Worm (Caenorhabditis elegans) whole organism, L4 larva: Measurements from ENCODE around the gene ccd-5.
A peak's percentile ranks its signal among the peaks of the same experiment; 100 is the strongest.

Experiments used
- F37D6.2 ChIP-seq: sonication (generic microtip); optimal IDR thresholded peaks from 2 replicates; lab custom pipeline; 2016; ENCODE audit warnings: mild to moderate bottlenecking, missing genetic modification characterization, missing compliant biosample characterization
- T20F7.1 ChIP-seq: fragments of 200-800 bp; sonication (Bioruptor generic); optimal IDR thresholded peaks from 2 replicates; lab custom pipeline; 2018; ENCODE audit warnings: mild to moderate bottlenecking, missing genetic modification characterization, missing compliant biosample characterization
- Y75B8A.6 ChIP-seq: fragments of 200-800 bp; sonication (Bioruptor generic); IDR thresholded peaks from 2 replicates; pipeline ENCODE4 v1.3.6; 2022; ENCODE audit warnings: missing genetic modification reagents, missing genetic modification characterization, missing compliant biosample characterization
- aha-1 ChIP-seq: fragments of 150-350 bp; peaks from one replicate; lab custom pipeline; 2014; ENCODE audit warnings: missing biosample characterization, missing genetic modification characterization
- arid-1 ChIP-seq: fragments of 200-800 bp; sonication (Bioruptor generic); conservative IDR thresholded peaks from 2 replicates; pipeline ENCODE4 v1.3.6; 2022; ENCODE audit warnings: missing genetic modification reagents, missing genetic modification characterization, missing compliant biosample characterization
- ceh-20 ChIP-seq: fragments of 200-800 bp; sonication (Bioruptor generic); IDR thresholded peaks from 2 replicates; pipeline ENCODE4 v1.3.6; 2022; ENCODE audit warnings: missing genetic modification reagents, missing genetic modification characterization, missing compliant biosample characterization
- ceh-28 ChIP-seq: fragments of 150-350 bp; optimal IDR thresholded peaks from 2 replicates; lab custom pipeline; 2014; ENCODE audit warnings: missing biosample characterization, missing genetic modification reagents, missing genetic modification characterization
- ceh-32 ChIP-seq: sonication (generic microtip); optimal IDR thresholded peaks from 2 replicates; lab custom pipeline; 2016; ENCODE audit warnings: mild to moderate bottlenecking, missing genetic modification characterization, missing compliant biosample characterization; ENCODE audit not compliant: poor library complexity
- ceh-62 ChIP-seq: sonication (generic microtip); optimal IDR thresholded peaks from 2 replicates; lab custom pipeline; 2017; ENCODE audit warnings: missing biosample characterization, missing genetic modification characterization
- ceh-82 ChIP-seq: sonication (generic microtip); optimal IDR thresholded peaks from 2 replicates; lab custom pipeline; 2017; ENCODE audit warnings: missing biosample characterization, missing genetic modification characterization
- ctbp-1 ChIP-seq: fragments of 200-800 bp; sonication (Bioruptor generic); IDR thresholded peaks from 2 replicates; pipeline ENCODE4 v1.3.6; 2022; ENCODE audit warnings: missing genetic modification reagents, missing genetic modification characterization, missing compliant biosample characterization
- daf-12 ChIP-seq: fragments of 150-350 bp; optimal IDR thresholded peaks from 2 replicates; lab custom pipeline; 2014; ENCODE audit warnings: missing biosample characterization, missing genetic modification reagents, missing genetic modification characterization
- daf-16 ChIP-seq, 3 experiments: sonication (generic microtip); optimal IDR thresholded peaks; 2 replicates each; lab custom pipeline; 2016 to 2017; ENCODE audit warnings: missing genetic modification characterization in 3 of 3, missing genetic modification reagents in 3 of 3, mild to moderate bottlenecking in 2 of 3, missing compliant biosample characterization in 2 of 3, missing biosample characterization in 1 of 3, moderate library complexity in 1 of 3
- daf-19 ChIP-seq: fragments of 200-800 bp; sonication (Bioruptor generic); conservative IDR thresholded peaks from 2 replicates; pipeline ENCODE4 v1.3.6; 2022; ENCODE audit warnings: missing genetic modification characterization, missing compliant biosample characterization
- dmd-6 ChIP-seq: fragments of 200-800 bp; sonication (Bioruptor generic); IDR thresholded peaks from 2 replicates; pipeline ENCODE4 v1.3.6; 2022; ENCODE audit warnings: missing genetic modification reagents, missing genetic modification characterization, missing compliant biosample characterization
- dpl-1 ChIP-seq: fragments of 150-350 bp; optimal IDR thresholded peaks from 2 replicates; lab custom pipeline; 2014; ENCODE audit warnings: missing biosample characterization, missing genetic modification reagents, missing genetic modification characterization
- egl-27 ChIP-seq: sonication (generic microtip); optimal IDR thresholded peaks from 3 replicates; lab custom pipeline; 2017; ENCODE audit warnings: missing biosample characterization, missing genetic modification reagents, missing genetic modification characterization
- egl-43 ChIP-seq: fragments of 200-800 bp; sonication (Bioruptor generic); IDR thresholded peaks from 2 replicates; pipeline ENCODE4 v1.3.6; 2022; ENCODE audit warnings: missing genetic modification reagents, missing genetic modification characterization, missing compliant biosample characterization
- gei-8 ChIP-seq: fragments of 200-800 bp; sonication (Bioruptor generic); optimal IDR thresholded peaks from 2 replicates; lab custom pipeline; 2018; ENCODE audit warnings: mild to moderate bottlenecking, missing genetic modification characterization, missing compliant biosample characterization
- hif-1 ChIP-seq, 2 experiments: sonication (generic microtip); optimal IDR thresholded peaks; 2 replicates each; lab custom pipeline; 2016 to 2017; ENCODE audit warnings: missing compliant biosample characterization in 2 of 2, missing genetic modification characterization in 2 of 2, missing genetic modification reagents in 2 of 2, missing genotype in 2 of 2, mild to moderate bottlenecking in 1 of 2
- hlh-11 ChIP-seq: fragments of 200-800 bp; sonication (Bioruptor generic); optimal IDR thresholded peaks from 2 replicates; lab custom pipeline; 2018; ENCODE audit warnings: mild to moderate bottlenecking, missing genetic modification characterization, missing compliant biosample characterization
- hlh-30 ChIP-seq: sonication (generic microtip); optimal IDR thresholded peaks from 2 replicates; lab custom pipeline; 2017; ENCODE audit warnings: antibody characterized with exemption, mild to moderate bottlenecking, missing genetic modification characterization, missing compliant biosample characterization; ENCODE audit not compliant: insufficient read depth
- hmg-1.1 ChIP-seq: fragments of 200-800 bp; sonication (Bioruptor generic); IDR thresholded peaks from 2 replicates; pipeline ENCODE4 v1.3.6; 2022; ENCODE audit warnings: missing genetic modification reagents, missing genetic modification characterization, missing compliant biosample characterization
- lin-1 ChIP-seq: fragments of 200-800 bp; sonication (Bioruptor generic); IDR thresholded peaks from 2 replicates; pipeline ENCODE4 v1.3.6; 2022; ENCODE audit warnings: missing genetic modification reagents, missing genetic modification characterization, missing compliant biosample characterization
- lin-38 ChIP-seq: fragments of 200-800 bp; sonication (Bioruptor generic); IDR thresholded peaks from 2 replicates; pipeline ENCODE4 v1.3.6; 2022; ENCODE audit warnings: missing genetic modification reagents, missing genetic modification characterization, missing compliant biosample characterization
- lir-3 ChIP-seq: sonication (generic microtip); optimal IDR thresholded peaks from 2 replicates; lab custom pipeline; 2016; ENCODE audit warnings: mild to moderate bottlenecking, missing genetic modification characterization, missing compliant biosample characterization
- lsy-2 ChIP-seq, 2 experiments: fragments of 150-350 bp in 1 of 2; sonication (generic microtip) in 1 of 2; optimal IDR thresholded peaks; 2 replicates each; lab custom pipeline; 2014 to 2017; ENCODE audit warnings: missing biosample characterization in 2 of 2, missing genetic modification characterization in 2 of 2
- mdt-29 ChIP-seq: fragments of 200-800 bp; sonication (Bioruptor generic); IDR thresholded peaks from 2 replicates; pipeline ENCODE4 v1.3.6; 2022; ENCODE audit warnings: missing genetic modification reagents, missing genetic modification characterization, missing compliant biosample characterization
- mep-1 ChIP-seq: fragments of 150-350 bp; sonication (generic microtip); optimal IDR thresholded peaks from 3 replicates; lab custom pipeline; 2014; ENCODE audit warnings: missing biosample characterization, missing genetic modification characterization
- mxl-3 ChIP-seq: fragments of 200-800 bp; sonication (Bioruptor generic); optimal IDR thresholded peaks from 2 replicates; lab custom pipeline; 2018; ENCODE audit warnings: mild to moderate bottlenecking, missing genetic modification characterization, missing compliant biosample characterization
- nhr-11 ChIP-seq: fragments of 150-350 bp; optimal IDR thresholded peaks from 2 replicates; lab custom pipeline; 2014; ENCODE audit warnings: missing biosample characterization, missing genetic modification characterization
- nhr-25 ChIP-seq: sonication (generic microtip); optimal IDR thresholded peaks from 2 replicates; lab custom pipeline; 2017; ENCODE audit warnings: missing genetic modification characterization, mild to moderate bottlenecking, missing compliant biosample characterization, antibody characterized with exemption, moderate library complexity, borderline replicate concordance; ENCODE audit not compliant: insufficient read depth
- nhr-28 ChIP-seq: fragments of 150-350 bp; optimal IDR thresholded peaks from 2 replicates; lab custom pipeline; 2014; ENCODE audit warnings: missing biosample characterization, missing genetic modification characterization
- nhr-42 ChIP-seq: fragments of 200-800 bp; sonication (Bioruptor generic); IDR thresholded peaks from 2 replicates; pipeline ENCODE4 v1.3.6; 2022; ENCODE audit warnings: missing genetic modification characterization, missing compliant biosample characterization
- nhr-48 ChIP-seq: sonication (generic microtip); optimal IDR thresholded peaks from 2 replicates; lab custom pipeline; 2016; ENCODE audit warnings: mild to moderate bottlenecking, missing genetic modification characterization, missing compliant biosample characterization
- nhr-76 ChIP-seq: fragments of 150-350 bp; optimal IDR thresholded peaks from 2 replicates; lab custom pipeline; 2014; ENCODE audit warnings: missing biosample characterization, missing genetic modification characterization
- nhr-77 ChIP-seq: fragments of 150-350 bp; optimal IDR thresholded peaks from 2 replicates; lab custom pipeline; 2014; ENCODE audit warnings: missing biosample characterization, missing genetic modification characterization
- rbr-2 ChIP-seq: sonication (generic microtip); optimal IDR thresholded peaks from 2 replicates; lab custom pipeline; 2016; ENCODE audit warnings: missing genotype, missing genetic modification characterization, missing compliant biosample characterization
- sdz-12 ChIP-seq: fragments of 200-800 bp; sonication (Bioruptor generic); optimal IDR thresholded peaks from 2 replicates; lab custom pipeline; 2018; ENCODE audit warnings: mild to moderate bottlenecking, missing genetic modification characterization, missing compliant biosample characterization
- set-16 ChIP-seq: fragments of 200-800 bp; sonication (Bioruptor generic); IDR thresholded peaks from 2 replicates; pipeline ENCODE4 v1.3.6; 2022; ENCODE audit warnings: missing genetic modification reagents, missing genetic modification characterization, missing compliant biosample characterization
- snpc-4 ChIP-seq: fragments of 150-350 bp; optimal IDR thresholded peaks from 2 replicates; lab custom pipeline; 2014; ENCODE audit warnings: missing biosample characterization, missing genetic modification characterization
- spr-1 ChIP-seq: sonication (generic microtip); optimal IDR thresholded peaks from 2 replicates; lab custom pipeline; 2016; ENCODE audit warnings: mild to moderate bottlenecking, missing genetic modification characterization, missing compliant biosample characterization
- tra-1 ChIP-seq: fragments of 200-800 bp; sonication (Bioruptor generic); IDR thresholded peaks from 2 replicates; pipeline ENCODE4 v1.3.6; 2022; ENCODE audit warnings: missing genetic modification reagents, missing genetic modification characterization, missing compliant biosample characterization
- unc-39 ChIP-seq: sonication (generic microtip); optimal IDR thresholded peaks from 2 replicates; lab custom pipeline; 2017; ENCODE audit warnings: missing biosample characterization, missing genetic modification characterization
- unc-62 ChIP-seq, 3 experiments: fragments of 150-350 bp in 1 of 3; sonication (generic microtip); optimal IDR thresholded peaks in 2 of 3; peaks in 1 of 3; 1 replicate in 1 of 3; 2 replicates in 2 of 3; lab custom pipeline; 2014 to 2017; ENCODE audit warnings: missing biosample characterization in 3 of 3, missing genetic modification characterization in 3 of 3, missing genetic modification reagents in 3 of 3, missing genotype in 1 of 3
- vab-7 ChIP-seq: fragments of 200-800 bp; sonication (Bioruptor generic); IDR thresholded peaks from 2 replicates; pipeline ENCODE4 v1.3.6; 2022; ENCODE audit warnings: missing genetic modification reagents, missing genetic modification characterization, missing compliant biosample characterization
- zag-1 ChIP-seq: fragments of 150-350 bp; optimal IDR thresholded peaks from 2 replicates; lab custom pipeline; 2014; ENCODE audit warnings: missing biosample characterization, missing genetic modification characterization
- zfp-3 ChIP-seq: fragments of 200-800 bp; sonication (Bioruptor generic); conservative IDR thresholded peaks from 2 replicates; pipeline ENCODE4 v1.3.6; 2022; ENCODE audit warnings: missing genetic modification reagents, missing genetic modification characterization, missing compliant biosample characterization
- zip-2 ChIP-seq: fragments of 150-350 bp; optimal IDR thresholded peaks from 2 replicates; lab custom pipeline; 2014; ENCODE audit warnings: missing biosample characterization, missing genetic modification characterization

ccd-5 gene

ce11 chrX:2598833-2599279 is 26.4 kb upstream of the ccd-5 start:
- peak; percentile 69 for TF ChIP-seq ceh-20 (GFP tag; lab: Robert Waterston, UW)
- no peak for TF ChIP-seq unc-39 (tag; lab: Kevin White, UChicago)
- no peak for TF ChIP-seq zip-2 (tag; lab: Kevin White, UChicago)
- peak; percentile 71 for TF ChIP-seq ceh-32 (tag; lab: Kevin White, UChicago)
- 0 out of 2 replicates have a peak, but pooled peaks have one; percentile 24 for TF ChIP-seq lin-38 (GFP tag; lab: Robert Waterston, UW)
- 0 out of 2 replicates have a peak, but pooled peaks have one; percentile 36 for TF ChIP-seq vab-7
- TF ChIP-seq spr-1 (tag; lab: Kevin White, UChicago), result no peak
- TF ChIP-seq T20F7.1 (GFP tag; lab: Kevin White, UChicago), result no peak
- peak; percentile 85 for TF ChIP-seq hmg-1.1 (GFP tag; lab: Robert Waterston, UW)
- TF ChIP-seq mep-1 (tag; lab: Kevin White, UChicago), result peak; percentile 81
- peak; percentile 71 for TF ChIP-seq F37D6.2 (tag; lab: Kevin White, UChicago)
- TF ChIP-seq mdt-29, result 0 out of 2 replicates have a peak, but pooled peaks have one; percentile 1
- TF ChIP-seq zfp-3, result no peak
- TF ChIP-seq arid-1, result no peak
- no peak for TF ChIP-seq ceh-62 (tag; lab: Kevin White, UChicago)
- TF ChIP-seq gei-8 (GFP tag; lab: Kevin White, UChicago), result no peak
- TF ChIP-seq sdz-12 (GFP tag; lab: Kevin White, UChicago), result no peak
- TF ChIP-seq ceh-82 (tag; lab: Kevin White, UChicago), result no peak
- no peak for TF ChIP-seq ceh-28 (tag; lab: Kevin White, UChicago)
- peak; percentile 32; the same call in 1 of the 2 replicates for TF ChIP-seq dmd-6 (GFP tag; lab: Robert Waterston, UW)
- peak; percentile 77 for TF ChIP-seq set-16 (GFP tag; lab: Robert Waterston, UW)
- no peak for TF ChIP-seq tra-1
- no peak for TF ChIP-seq lir-3 (tag; lab: Kevin White, UChicago)
- peak; percentile 85 for TF ChIP-seq rbr-2 (tag; lab: Kevin White, UChicago)
- TF ChIP-seq lin-1, result 0 out of 2 replicates have a peak, but pooled peaks have one; percentile 6
- peak; percentile 69 for TF ChIP-seq hlh-11
- peak; percentile 67; the same call in 1 of the 2 replicates for TF ChIP-seq egl-43 (GFP tag; lab: Robert Waterston, UW)
- TF ChIP-seq daf-12 (tag; lab: Kevin White, UChicago), result no peak
- peak; percentile 24 for TF ChIP-seq dpl-1 (GFP tag; lab: Kevin White, UChicago)
- TF ChIP-seq daf-19 (GFP tag; lab: Robert Waterston, UW), result no peak
- no peak for TF ChIP-seq egl-27 (tag; lab: Kevin White, UChicago)
- TF ChIP-seq nhr-11 (tag; lab: Kevin White, UChicago), result peak; percentile 58
- TF ChIP-seq hlh-30 (tag; lab: Kevin White, UChicago), result peak; percentile 0
- no peak for TF ChIP-seq Y75B8A.6 (GFP tag; lab: Robert Waterston, UW)
- peak in 1 of 2 experiments; percentile 62 for TF ChIP-seq unc-62 (GFP tag; optimal IDR thresholded peaks at IDR 0.05 in 1 of 2; lab: Kevin White, UChicago)
- no peak for TF ChIP-seq unc-62 (tag; optimal IDR thresholded peaks at IDR 0.05; lab: Kevin White, UChicago)
- TF ChIP-seq hif-1 (tag; optimal IDR thresholded peaks at IDR 0.05; lab: Kevin White, UChicago), result peak; percentile 50 to 98
- TF ChIP-seq daf-16 (GFP tag; optimal IDR thresholded peaks at IDR 0.05; lab: Kevin White, UChicago), result peak in 1 of 2 experiments; percentile 33
- no peak for TF ChIP-seq daf-16 (tag; optimal IDR thresholded peaks at IDR 0.05; lab: Kevin White, UChicago)
- TF ChIP-seq nhr-42 (GFP tag; lab: Robert Waterston, UW), result peak; percentile 40; the same call in 1 of the 2 replicates
- TF ChIP-seq aha-1 (tag; lab: Kevin White, UChicago), result peak; percentile 99
- peak; percentile 7 for TF ChIP-seq nhr-77
- no peak for TF ChIP-seq nhr-48 (tag; lab: Kevin White, UChicago)
- no peak for TF ChIP-seq nhr-76 (tag; lab: Kevin White, UChicago)
- peak; percentile 61 to 81 for TF ChIP-seq lsy-2 (tag; optimal IDR thresholded peaks at IDR 0.05; lab: Kevin White, UChicago)
- TF ChIP-seq mxl-3, result peak; percentile 43
- TF ChIP-seq nhr-25, result no peak
- TF ChIP-seq snpc-4 (tag; lab: Kevin White, UChicago), result no peak
- peak; percentile 91 for TF ChIP-seq ctbp-1 (GFP tag; lab: Robert Waterston, UW)
- TF ChIP-seq nhr-28, result peak; percentile 35
- TF ChIP-seq zag-1, result no peak
